Worm (Caenorhabditis elegans): ENCODE data around the gene cest-16.

- TF ChIP-seq tbx-2 (tag; optimal IDR thresholded peaks at IDR 0.05) (no peak), egl-27 (tag; optimal IDR thresholded peaks at IDR 0.05) (no peak), snpc-4 (tag; optimal IDR thresholded peaks at IDR 0.05) (no peak), ceh-82 (tag; optimal IDR thresholded peaks at IDR 0.05) (no peak), pqm-1 (tag; optimal IDR thresholded peaks at IDR 0.05) (no peak), ZK546.5 (tag; optimal IDR thresholded peaks at IDR 0.05) (no peak), nhr-25 (tag; optimal IDR thresholded peaks at IDR 0.05) (no peak), R02D3.7 (tag; optimal IDR thresholded peaks at IDR 0.05) (no peak), zag-1 (tag; optimal IDR thresholded peaks at IDR 0.05) (no peak), nhr-11 (tag; optimal IDR thresholded peaks at IDR 0.05) (no peak), lsy-12 (tag; optimal IDR thresholded peaks at IDR 0.05) (no peak), nhr-237 (tag; optimal IDR thresholded peaks at IDR 0.05) (no peak), ceh-28 (tag; optimal IDR thresholded peaks at IDR 0.05) (no peak), unc-62 (GFP tag; optimal IDR thresholded peaks at IDR 0.05) (no peak)
These were observed at the start of gene cest-16 for ce11 chrX:6299641-6300240.
